Fruit fly (Drosophila melanogaster) Kc167 (cell line): ENCODE data around the gene Pfrx.

Experiments
- Myc ChIP-seq: fragments of >200 bp; optimal IDR thresholded peaks from 2 replicates; lab custom pipeline; 2017; ENCODE audit warnings: missing external identifiers
- Sin3A ChIP-seq: fragments of >200 bp; optimal IDR thresholded peaks from 2 replicates; lab custom pipeline; 2018; ENCODE audit warnings: missing external identifiers
- h ChIP-seq: fragments of >200 bp; optimal IDR thresholded peaks from 3 replicates; lab custom pipeline; 2018; ENCODE audit warnings: missing external identifiers
- insv ChIP-seq: fragments of >200 bp; optimal IDR thresholded peaks from 3 replicates; lab custom pipeline; 2018; ENCODE audit warnings: missing external identifiers
- psq ChIP-seq: fragments of >200 bp; optimal IDR thresholded peaks from 2 replicates; lab custom pipeline; 2017; ENCODE audit warnings: missing external identifiers
- ttk ChIP-seq: sonication (Bioruptor generic); optimal IDR thresholded peaks from 2 replicates; lab custom pipeline; 2017; ENCODE audit warnings: missing external identifiers

DNA sequence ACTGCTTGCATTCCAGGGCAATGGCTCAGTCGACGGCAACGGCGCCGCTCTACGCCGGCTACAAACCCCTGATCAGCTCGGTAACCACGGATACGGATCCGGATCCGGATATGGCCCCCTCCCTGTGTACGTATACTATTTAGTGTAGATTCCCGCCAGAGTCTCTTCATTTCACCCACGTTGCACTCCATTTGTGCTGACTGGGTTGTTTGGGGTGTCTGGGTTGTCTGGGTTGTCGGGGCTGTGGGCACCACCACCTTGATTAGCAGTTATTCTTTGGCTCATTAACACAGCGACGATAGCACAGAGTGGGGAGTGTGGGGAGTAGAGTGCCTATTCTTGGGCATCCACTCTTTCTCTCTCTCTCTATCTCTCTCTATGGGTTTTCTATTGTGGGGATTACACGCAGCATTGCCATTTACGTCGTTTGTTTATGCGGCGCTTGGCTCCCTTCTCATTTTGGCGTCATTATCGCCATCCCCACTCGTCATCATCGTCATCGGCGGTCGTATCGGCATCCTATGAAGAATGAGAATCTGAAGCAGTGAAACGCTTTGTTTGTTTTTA, 3.5 kb downstream of the Pfrx start:
- no peak for TF ChIP-seq psq
- TF ChIP-seq Sin3A (lab: Kevin White, UChicago) = no peak
- TF ChIP-seq Myc (lab: Kevin White, UChicago) = no peak
- TF ChIP-seq h = no peak
- no peak for TF ChIP-seq ttk (lab: Kevin White, UChicago)
- TF ChIP-seq insv (lab: Kevin White, UChicago) = no peak
